Worm (Caenorhabditis elegans) whole organism, L2 larva: Measurements from ENCODE around the gene cin-4.

Experiments used
- F13H6.1 ChIP-seq: sonication (generic microtip); optimal IDR thresholded peaks from 2 replicates; lab custom pipeline; 2016; ENCODE audit warnings: missing genetic modification characterization, missing compliant biosample characterization
- ama-1 ChIP-seq: fragments of 150-350 bp; optimal IDR thresholded peaks from 2 replicates; lab custom pipeline; 2018; ENCODE audit warnings: inconsistent platforms
- ceh-82 ChIP-seq: fragments of 150-350 bp; optimal IDR thresholded peaks from 2 replicates; lab custom pipeline; 2014; ENCODE audit warnings: missing biosample characterization, missing genetic modification characterization
- elt-1 ChIP-seq: fragments of 150-350 bp; optimal IDR thresholded peaks from 2 replicates; lab custom pipeline; 2014; ENCODE audit warnings: missing biosample characterization, missing genetic modification characterization
- elt-3 ChIP-seq: sonication (generic microtip); optimal IDR thresholded peaks from 2 replicates; lab custom pipeline; 2017; ENCODE audit warnings: missing biosample characterization, missing genetic modification characterization
- gmeb-1 ChIP-seq: fragments of 150-350 bp; optimal IDR thresholded peaks from 2 replicates; lab custom pipeline; 2014; ENCODE audit warnings: missing biosample characterization, missing genetic modification characterization
- lsy-2 ChIP-seq, 2 experiments: fragments of 150-350 bp in 1 of 2; sonication (generic microtip) in 1 of 2; optimal IDR thresholded peaks; 2 replicates each; lab custom pipeline; 2014 to 2017; ENCODE audit warnings: missing biosample characterization in 2 of 2, missing genetic modification characterization in 2 of 2
- nhr-10 ChIP-seq: sonication (generic microtip); optimal IDR thresholded peaks from 2 replicates; lab custom pipeline; 2017; ENCODE audit warnings: missing biosample characterization, missing genetic modification characterization
- nhr-11 ChIP-seq: fragments of 150-350 bp; optimal IDR thresholded peaks from 2 replicates; lab custom pipeline; 2014; ENCODE audit warnings: missing biosample characterization, missing genetic modification characterization
- nhr-12 ChIP-seq: fragments of 150-350 bp; optimal IDR thresholded peaks from 2 replicates; lab custom pipeline; 2014; ENCODE audit warnings: missing biosample characterization, missing genetic modification characterization
- nhr-237 ChIP-seq: fragments of 150-350 bp; optimal IDR thresholded peaks from 2 replicates; lab custom pipeline; 2014; ENCODE audit warnings: missing biosample characterization, missing genetic modification characterization
- ztf-1 ChIP-seq: fragments of 200-800 bp; sonication (Bioruptor generic); conservative IDR thresholded peaks from 2 replicates; pipeline ENCODE4 v1.3.6; 2022; ENCODE audit warnings: missing genetic modification characterization, missing compliant biosample characterization
- ztf-11 ChIP-seq: sonication (generic microtip); optimal IDR thresholded peaks from 2 replicates; lab custom pipeline; 2017; ENCODE audit warnings: missing biosample characterization, missing genetic modification characterization

- TF ChIP-seq nhr-11 (no peak), nhr-10 (tag; lab: Kevin White, UChicago) (no peak), ztf-11 (tag; lab: Kevin White, UChicago) (no peak), elt-1 (tag; lab: Kevin White, UChicago) (no peak), nhr-12 (tag; lab: Kevin White, UChicago) (no peak), F13H6.1 (peak; percentile 54), elt-3 (tag; lab: Kevin White, UChicago) (no peak), ceh-82 (no peak), nhr-237 (tag; lab: Kevin White, UChicago) (no peak), ztf-1 (GFP tag; lab: Robert Waterston, UW) (no peak), ama-1 (no peak), lsy-2 (tag; optimal IDR thresholded peaks at IDR 0.05; lab: Kevin White, UChicago) (peak; percentile 32 to 75), gmeb-1 (tag; lab: Kevin White, UChicago) (no peak)
These were observed 45.1 kb upstream of the cin-4 start for ce11 chrII:6992949-6993348.
